Fruit fly (Drosophila melanogaster): ENCODE data around the gene CG6709.

dm6 chr3L:9888630-9889130, 5.9 kb downstream of the CG6709 start, which contains the start of the genes Taf2 and CalpB:
- no peak for TF ChIP-seq ttk (optimal IDR thresholded peaks at IDR 0.05)
- no peak for TF ChIP-seq h (optimal IDR thresholded peaks at IDR 0.05)
- TF ChIP-seq Sin3A (optimal IDR thresholded peaks at IDR 0.05) = no peak
- no peak for TF ChIP-seq psq (optimal IDR thresholded peaks at IDR 0.05)
- TF ChIP-seq Myc (optimal IDR thresholded peaks at IDR 0.05) = no peak

Measured in Kc167 (cell line).